Fruit fly (Drosophila melanogaster) Kc167 (cell line): ENCODE results near the gene ScsbetaA.

Source experiments
- Myc ChIP-seq: fragments of >200 bp; optimal IDR thresholded peaks from 2 replicates; lab custom pipeline; 2017; ENCODE audit warnings: missing external identifiers
- Sin3A ChIP-seq: fragments of >200 bp; optimal IDR thresholded peaks from 2 replicates; lab custom pipeline; 2018; ENCODE audit warnings: missing external identifiers
- h ChIP-seq: fragments of >200 bp; optimal IDR thresholded peaks from 3 replicates; lab custom pipeline; 2018; ENCODE audit warnings: missing external identifiers
- insv ChIP-seq: fragments of >200 bp; optimal IDR thresholded peaks from 3 replicates; lab custom pipeline; 2018; ENCODE audit warnings: missing external identifiers
- psq ChIP-seq: fragments of >200 bp; optimal IDR thresholded peaks from 2 replicates; lab custom pipeline; 2017; ENCODE audit warnings: missing external identifiers
- ttk ChIP-seq: sonication (Bioruptor generic); optimal IDR thresholded peaks from 2 replicates; lab custom pipeline; 2017; ENCODE audit warnings: missing external identifiers

Gene ScsbetaA

DNA sequence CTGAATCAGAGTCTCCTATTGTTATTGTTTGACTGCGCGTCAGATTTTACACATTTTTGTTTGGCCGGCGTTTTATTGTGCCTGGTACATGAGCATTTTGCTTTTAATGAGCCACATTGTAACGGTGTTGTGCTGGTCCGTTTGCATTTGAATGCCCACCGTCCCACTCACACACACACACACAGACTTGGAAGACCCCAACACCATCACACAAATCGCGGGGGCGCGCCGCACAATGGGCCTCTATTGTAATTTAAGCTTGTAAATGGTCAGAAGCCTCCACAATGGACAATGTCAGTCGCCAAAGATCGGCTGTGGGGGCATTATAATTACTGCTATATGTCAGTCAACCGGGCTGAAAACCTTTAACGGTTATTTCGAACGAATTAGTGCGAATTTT, 17.8 kb downstream of the ScsbetaA start:
- TF ChIP-seq Myc (lab: Kevin White, UChicago): no peak

DNA sequence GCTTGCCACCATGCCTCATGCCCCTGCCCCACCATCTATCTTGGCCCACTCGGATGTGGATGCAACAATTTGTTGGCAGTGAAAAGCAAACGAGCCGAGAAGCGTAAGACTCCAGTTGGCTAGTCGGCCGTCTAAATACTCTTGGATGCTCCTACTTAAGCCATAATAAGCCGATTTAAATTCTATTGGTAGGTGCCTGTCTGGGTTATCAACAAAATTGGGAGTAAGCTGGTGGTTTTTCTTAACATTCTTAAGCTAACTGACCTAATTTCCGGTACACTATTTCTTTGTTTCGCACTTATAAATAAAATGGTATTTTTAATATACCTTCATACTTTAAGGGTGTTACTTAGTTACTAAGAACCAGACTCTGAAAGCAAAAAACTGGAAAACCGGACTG, 19.2 kb downstream of the ScsbetaA start:
- no peak for TF ChIP-seq ttk
- TF ChIP-seq Myc (lab: Kevin White, UChicago): no peak
- no peak for TF ChIP-seq psq
- no peak for TF ChIP-seq Sin3A
- no peak for TF ChIP-seq insv (lab: Kevin White, UChicago)
- TF ChIP-seq h (lab: Kevin White, UChicago): no peak

DNA sequence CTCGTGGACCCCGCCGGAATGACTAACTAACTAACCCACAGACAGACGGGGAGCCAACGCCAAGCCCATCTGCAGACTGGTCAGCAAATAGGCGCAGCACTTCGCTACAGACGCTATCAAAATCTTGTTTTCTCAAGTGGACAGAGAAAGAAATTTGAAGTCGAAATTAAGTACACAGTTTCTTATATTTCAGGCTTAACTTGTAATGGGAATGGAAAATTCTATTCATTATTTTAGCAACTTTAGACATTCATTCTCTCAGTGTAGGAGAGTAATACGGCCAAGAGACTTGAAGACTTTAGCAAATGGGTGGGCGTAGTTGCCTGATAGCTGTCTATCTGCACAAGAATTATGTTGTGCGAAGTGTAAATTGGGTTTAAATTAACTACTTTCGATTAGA, 19.8 kb downstream of the ScsbetaA start:
- TF ChIP-seq h (lab: Kevin White, UChicago): no peak
- no peak for TF ChIP-seq insv (lab: Kevin White, UChicago)
- TF ChIP-seq Sin3A: no peak
- TF ChIP-seq Myc (lab: Kevin White, UChicago): no peak
- TF ChIP-seq psq: no peak

DNA sequence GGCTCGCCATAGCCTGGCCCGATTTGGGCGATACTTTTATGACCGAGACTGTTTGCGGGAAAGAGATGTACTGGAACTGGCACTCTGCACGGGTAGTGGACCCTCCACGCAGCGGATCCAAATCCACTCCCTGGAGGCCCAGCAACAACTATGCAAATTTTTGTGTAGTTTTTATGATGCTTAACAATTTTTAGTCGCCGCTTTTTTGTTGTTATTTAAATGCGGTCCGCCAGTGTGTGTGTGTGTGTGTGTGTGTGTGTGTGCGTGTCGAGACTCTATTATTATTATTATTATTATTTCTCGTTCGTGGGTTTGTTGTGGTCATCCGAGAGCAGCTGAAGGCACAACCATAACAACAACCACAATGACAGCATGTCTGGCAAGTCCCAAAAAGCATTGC, 20.6 kb downstream of the ScsbetaA start:
- TF ChIP-seq psq (no peak), Myc (lab: Kevin White, UChicago) (no peak), insv (lab: Kevin White, UChicago) (no peak), ttk (no peak), Sin3A (no peak), h (lab: Kevin White, UChicago) (no peak)

DNA sequence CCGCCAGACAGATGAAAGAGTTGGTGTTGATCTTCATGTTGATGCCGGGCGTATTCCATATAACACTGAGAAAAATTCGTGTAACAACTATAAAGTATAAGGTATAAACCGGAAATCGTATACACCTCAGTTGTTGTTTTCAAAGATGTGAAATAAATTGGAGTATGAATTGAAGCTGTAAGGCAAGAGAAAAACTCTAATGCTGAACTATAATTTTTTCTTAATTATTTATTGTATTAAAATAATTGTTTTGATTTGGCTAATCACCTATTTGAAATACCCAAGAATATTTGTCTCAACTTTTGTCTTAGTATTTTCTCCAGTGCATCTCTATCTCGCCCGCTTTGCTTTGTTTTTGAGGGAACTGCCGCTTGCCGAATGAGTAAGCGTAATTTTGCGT, 21.8 kb downstream of the ScsbetaA start:
- TF ChIP-seq ttk (no peak), psq (no peak), Sin3A (no peak), Myc (lab: Kevin White, UChicago) (no peak), insv (lab: Kevin White, UChicago) (no peak), h (lab: Kevin White, UChicago) (no peak)

DNA sequence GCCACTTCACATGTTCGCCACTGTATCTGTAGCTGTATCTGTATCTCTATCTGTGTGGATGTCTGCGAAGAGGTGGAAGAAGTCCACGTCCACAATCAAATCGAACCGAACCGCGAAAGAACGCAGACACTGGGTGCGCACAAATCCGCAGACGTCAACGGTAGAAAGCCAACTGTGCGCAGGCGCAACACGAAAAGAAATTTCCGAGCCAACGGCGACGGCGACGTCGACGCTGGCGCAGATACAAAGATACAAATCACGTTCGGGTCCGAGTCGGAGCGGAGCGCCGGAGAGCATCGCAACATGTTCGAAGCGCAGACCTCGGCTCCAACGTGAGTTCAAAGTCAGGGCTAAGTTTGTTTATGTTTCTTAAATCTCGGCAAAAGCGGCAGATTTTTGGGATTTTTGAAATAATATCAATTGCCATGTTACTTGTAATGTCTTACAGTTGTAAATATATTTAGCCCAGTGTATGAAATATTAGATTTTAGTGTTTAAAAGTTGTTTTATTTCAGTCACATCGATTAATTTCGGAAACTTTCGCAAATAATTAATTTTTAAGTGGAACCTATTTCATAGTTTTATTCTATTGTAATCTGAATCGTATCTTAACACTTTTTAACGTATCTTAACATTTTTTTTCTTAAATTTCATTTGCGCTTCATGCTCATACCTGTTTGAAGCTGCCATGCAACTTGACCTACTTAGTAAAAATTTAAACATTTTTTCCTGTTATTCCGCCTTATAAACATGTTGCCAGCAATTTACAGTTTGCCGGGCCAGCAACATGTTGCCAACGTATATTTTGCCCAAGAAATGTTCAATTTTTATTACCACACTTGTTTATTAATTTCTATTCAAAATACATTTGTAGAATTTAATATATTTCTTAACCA, 24.6 kb downstream of the ScsbetaA start, which contains the start of gene ich:
TSS of gene ich (minus strand) at position 178 of the 896 bp plus-strand sequence.
- TF ChIP-seq insv (lab: Kevin White, UChicago) (no peak), h (lab: Kevin White, UChicago) (no peak), ttk (no peak), Myc (lab: Kevin White, UChicago) (no peak), psq (no peak), Sin3A (no peak)

DNA sequence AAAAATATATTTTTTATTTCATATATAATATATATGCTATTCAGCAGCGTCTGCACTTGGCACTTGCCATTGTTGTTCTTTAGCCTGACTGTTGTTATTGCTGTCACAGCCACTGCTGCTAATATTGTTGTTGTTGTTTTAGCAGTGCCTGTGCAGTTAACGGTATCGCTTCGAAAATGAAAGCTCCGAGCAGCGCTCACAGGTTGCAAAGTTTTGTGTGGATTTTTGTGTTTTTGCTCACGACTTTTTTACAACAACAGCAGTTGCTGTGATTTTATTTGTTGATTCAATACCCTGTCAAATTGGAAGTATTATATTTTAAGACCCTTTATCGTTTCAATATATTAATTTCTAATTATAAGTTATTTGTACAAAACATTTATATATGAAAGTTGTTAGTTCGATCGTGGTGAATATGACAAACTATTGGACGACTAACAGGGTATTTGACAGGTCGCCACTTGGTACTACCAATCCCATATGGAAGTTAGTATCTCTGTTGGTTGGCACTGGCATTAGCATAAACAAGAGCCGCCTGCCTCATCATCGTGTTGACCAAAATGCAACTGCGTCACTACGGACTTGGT, 25.3 kb downstream of the ScsbetaA start:
- TF ChIP-seq ttk (no peak), psq (no peak), Sin3A (no peak), insv (lab: Kevin White, UChicago) (no peak), h (lab: Kevin White, UChicago) (no peak), Myc (lab: Kevin White, UChicago) (no peak)

DNA sequence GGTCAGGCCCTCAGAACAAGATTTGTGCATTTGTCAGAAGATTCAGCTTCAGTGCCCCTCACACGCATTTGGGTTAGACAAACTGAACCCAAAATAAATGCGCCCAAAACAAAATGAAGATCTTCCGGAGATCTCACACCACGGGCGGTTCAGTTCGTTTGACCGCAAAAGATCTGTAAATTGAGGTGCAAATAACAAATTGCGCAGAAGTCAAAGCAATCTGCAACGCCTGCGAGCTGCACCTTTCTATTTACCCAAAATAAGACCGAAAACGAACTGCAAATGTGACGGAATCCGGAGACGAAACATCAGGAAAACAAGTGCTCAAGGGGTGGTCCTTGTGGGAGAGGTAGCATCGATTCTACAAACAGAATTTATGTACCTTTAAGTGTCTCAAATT, 27.0 kb downstream of the ScsbetaA start:
- TF ChIP-seq insv (lab: Kevin White, UChicago) (no peak), psq (no peak), Sin3A (no peak), Myc (lab: Kevin White, UChicago) (no peak), h (lab: Kevin White, UChicago) (no peak), ttk (no peak)

DNA sequence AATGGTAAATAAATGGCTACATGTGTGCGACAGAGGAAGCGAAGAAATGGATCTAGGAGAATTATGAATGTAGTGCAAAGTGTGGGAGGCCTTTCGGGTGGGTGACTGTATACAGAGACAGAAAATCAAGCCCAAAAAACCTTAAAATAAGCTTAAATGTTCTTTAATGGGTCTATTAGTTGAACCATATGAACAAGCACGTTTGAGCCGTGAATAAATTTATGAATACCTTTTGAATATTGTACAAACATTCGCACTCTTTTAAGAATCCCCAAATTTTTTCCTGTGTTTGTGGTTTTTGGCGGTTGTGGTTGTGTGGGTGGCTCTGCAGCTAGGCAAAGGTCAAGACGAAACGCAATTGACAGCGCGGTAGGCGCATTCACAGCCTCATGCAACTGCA, 28.1 kb downstream of the ScsbetaA start:
- no peak for TF ChIP-seq ttk
- no peak for TF ChIP-seq h (lab: Kevin White, UChicago)
- TF ChIP-seq Sin3A: no peak
- TF ChIP-seq Myc (lab: Kevin White, UChicago): no peak
- no peak for TF ChIP-seq psq

DNA sequence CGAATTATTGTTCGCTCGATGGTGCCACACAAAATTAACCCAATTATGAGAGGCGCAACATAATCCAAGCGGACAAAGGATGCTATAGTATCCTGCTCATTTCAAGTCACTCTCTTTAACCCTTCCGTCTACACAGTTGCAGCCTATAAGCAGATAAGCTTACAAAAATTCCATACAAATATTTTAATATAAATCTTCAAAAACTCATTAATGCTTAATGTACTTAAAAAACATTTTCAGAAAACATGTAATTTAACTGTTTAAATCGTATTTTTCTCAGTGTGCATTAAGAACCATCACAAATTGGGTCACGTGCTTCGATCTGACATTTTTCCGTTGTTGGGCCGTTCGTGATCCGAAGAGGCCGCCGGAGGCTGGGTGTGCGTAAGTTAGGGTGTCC, 30.3 kb downstream of the ScsbetaA start:
- TF ChIP-seq Myc (lab: Kevin White, UChicago) (no peak), h (lab: Kevin White, UChicago) (no peak), insv (lab: Kevin White, UChicago) (no peak), psq (no peak), ttk (no peak)

DNA sequence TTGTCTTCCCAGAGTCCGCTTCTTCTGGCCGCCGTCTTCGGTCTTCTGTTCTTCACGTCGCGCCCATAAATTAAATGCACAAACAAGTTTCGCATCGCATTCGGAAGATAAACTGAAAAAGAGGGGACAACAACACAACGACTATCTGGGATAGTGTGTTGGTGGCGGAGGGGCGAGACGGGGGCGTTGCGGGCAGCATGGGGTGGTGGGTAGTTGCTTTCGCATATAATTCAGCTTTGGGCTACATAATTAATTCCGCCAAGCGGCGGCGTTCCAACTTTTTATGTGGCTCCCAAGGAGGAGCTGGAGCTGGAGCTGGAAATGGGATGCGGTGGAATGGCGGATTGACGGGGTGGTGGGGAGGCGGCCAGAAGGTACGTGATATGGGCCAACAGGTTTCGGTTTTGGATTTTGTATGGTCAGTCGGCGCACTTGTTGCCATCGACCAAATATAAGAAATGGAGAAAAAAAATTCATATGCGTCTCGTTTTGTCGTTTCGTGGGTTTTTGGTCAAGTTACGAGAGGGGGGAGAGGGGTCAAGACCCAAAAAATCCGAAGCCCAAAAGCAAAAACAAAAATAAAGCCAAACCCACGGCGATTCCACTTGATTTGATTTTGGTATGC, 30.9 kb downstream of the ScsbetaA start:
- no peak for TF ChIP-seq insv (lab: Kevin White, UChicago)
- no peak for TF ChIP-seq ttk
- TF ChIP-seq psq: no peak
- no peak for TF ChIP-seq Sin3A
- no peak for TF ChIP-seq Myc (lab: Kevin White, UChicago)
- TF ChIP-seq h (lab: Kevin White, UChicago): no peak

DNA sequence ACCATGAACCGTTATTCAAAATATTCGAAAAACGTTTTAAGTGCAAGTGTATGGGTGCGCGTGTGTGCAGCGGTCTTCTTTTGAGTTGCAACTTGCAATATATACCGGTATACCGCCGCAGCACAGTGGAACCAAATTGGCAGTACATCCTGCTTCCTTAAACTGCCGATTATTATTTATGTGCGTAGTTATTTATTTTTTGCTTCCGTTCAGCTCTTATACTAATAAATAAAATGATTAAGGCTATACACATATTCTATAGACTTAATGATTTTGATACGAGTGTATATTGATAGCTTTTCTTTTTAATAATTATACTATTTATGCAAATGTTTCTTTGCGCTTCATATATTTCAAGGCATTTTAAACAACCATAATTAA, 31.4 kb downstream of the ScsbetaA start:
- no peak for TF ChIP-seq h (lab: Kevin White, UChicago)
- TF ChIP-seq Myc (lab: Kevin White, UChicago): no peak
- no peak for TF ChIP-seq psq
- TF ChIP-seq ttk: no peak
- no peak for TF ChIP-seq insv (lab: Kevin White, UChicago)
- no peak for TF ChIP-seq Sin3A

DNA sequence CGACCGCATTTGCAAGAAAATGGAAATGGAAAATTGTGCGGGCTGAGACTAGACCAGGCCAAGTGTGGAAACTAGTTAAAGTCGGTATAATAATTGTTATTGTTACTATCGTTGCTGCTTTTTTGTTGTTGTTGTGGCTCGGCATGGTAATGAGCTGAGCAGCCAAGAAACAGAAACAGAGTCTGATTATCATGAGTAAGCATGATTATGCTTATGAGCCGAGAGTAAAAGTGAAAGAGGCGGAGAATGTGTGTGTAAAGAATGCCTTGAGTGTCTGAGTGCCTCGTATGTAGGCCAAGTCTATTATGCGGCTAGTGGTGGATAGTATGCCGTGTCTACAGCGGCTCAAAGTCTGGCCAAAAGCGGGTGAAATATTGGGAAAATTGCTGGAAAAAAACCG, 32.2 kb downstream of the ScsbetaA start:
- TF ChIP-seq Sin3A: no peak
- no peak for TF ChIP-seq ttk
- TF ChIP-seq psq: no peak
- no peak for TF ChIP-seq h (lab: Kevin White, UChicago)
- no peak for TF ChIP-seq Myc (lab: Kevin White, UChicago)
- no peak for TF ChIP-seq insv (lab: Kevin White, UChicago)
